Worm (Caenorhabditis elegans): ENCODE results near the gene W04B5.3.
"Not testable (repeated sequence)": the region's sequence is repeated elsewhere in the genome, so short reads cannot be mapped to it uniquely, and the experiment has no call there.

Gene W04B5.3

DNA sequence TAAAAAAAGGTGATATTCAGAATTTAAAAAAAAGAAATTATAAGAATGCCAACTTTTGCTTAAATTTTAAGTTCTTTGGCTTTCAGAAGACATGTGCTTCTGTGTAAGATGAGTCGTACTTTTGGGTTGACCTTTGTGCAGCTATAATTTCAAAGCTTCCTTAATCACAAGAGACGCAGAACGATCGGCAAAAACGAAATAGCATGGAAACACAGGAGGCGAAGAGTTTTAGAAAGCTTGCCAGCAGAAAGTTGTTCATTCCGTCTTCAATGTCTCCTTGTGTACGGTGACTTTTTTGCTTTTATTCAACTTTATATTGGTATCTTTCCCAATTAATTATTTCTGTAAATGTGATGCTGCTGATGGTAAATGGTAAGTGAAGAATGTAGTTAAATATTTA lies 14.6 kb downstream of the W04B5.3 start:
- TF ChIP-seq fos-1 (tag; optimal IDR thresholded peaks at IDR 0.05) (no peak), unc-55 (GFP tag; optimal IDR thresholded peaks at IDR 0.05) (peak; percentile 18), lsy-2 (tag; optimal IDR thresholded peaks at IDR 0.05) (peak in 1 of 2 experiments; percentile 6), nhr-10 (tag; optimal IDR thresholded peaks at IDR 0.05) (no peak)

DNA sequence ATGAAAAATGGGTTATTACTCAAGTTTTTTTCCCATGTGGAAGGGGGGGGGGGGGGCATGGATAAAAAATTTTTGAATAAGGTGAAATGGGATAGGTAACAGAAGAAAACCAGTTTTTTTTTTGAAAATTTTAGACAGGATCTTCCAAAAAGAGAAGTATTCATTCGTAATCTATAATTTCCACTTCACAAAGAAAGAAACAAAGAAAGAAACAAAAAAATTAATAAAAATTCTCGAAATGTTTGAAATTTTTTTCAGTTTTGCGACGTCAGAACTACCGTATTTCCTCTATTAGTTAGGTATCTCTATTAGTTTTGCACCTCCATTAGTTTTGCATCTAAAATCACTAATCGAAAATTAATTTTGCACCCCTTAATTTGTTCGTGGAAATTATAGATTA lies 17.1 kb downstream of the W04B5.3 start, which contains the start of gene W04B5.6:
W04B5.6 (minus strand) TSS at position 101 of the 400 bp plus-strand sequence.
- TF ChIP-seq sma-3 (GFP tag; optimal IDR thresholded peaks at IDR 0.05); ama-1 (optimal IDR thresholded peaks at IDR 0.05); lsy-2 (tag; optimal IDR thresholded peaks at IDR 0.05): not testable (repeated sequence)

DNA sequence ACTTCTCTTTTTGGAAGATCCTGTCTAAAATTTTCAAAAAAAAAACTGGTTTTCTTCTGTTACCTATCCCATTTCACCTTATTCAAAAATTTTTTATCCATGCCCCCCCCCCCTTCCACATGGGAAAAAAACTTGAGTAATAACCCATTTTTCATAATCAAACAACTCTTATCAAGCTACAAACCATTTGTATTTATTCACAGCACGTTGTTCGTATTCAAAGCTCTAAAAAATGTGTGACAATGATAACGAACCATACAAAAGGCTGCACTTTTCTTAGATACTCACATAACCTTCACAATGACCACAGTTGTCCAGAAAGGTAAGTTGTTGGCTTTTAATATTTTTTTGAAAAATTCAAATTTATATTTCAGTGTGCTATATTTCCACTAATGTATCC lies 17.5 kb downstream of the W04B5.3 start, which contains the start of gene E02H9.6:
E02H9.6 (plus strand) TSS at position 301 of the 400 bp plus-strand sequence.
- not testable (repeated sequence) for TF ChIP-seq nhr-21 (tag; optimal IDR thresholded peaks at IDR 0.05); nhr-77 (tag; optimal IDR thresholded peaks at IDR 0.05); blmp-1 (tag; optimal IDR thresholded peaks at IDR 0.05; ENCODE audit: insufficient read depth)

DNA sequence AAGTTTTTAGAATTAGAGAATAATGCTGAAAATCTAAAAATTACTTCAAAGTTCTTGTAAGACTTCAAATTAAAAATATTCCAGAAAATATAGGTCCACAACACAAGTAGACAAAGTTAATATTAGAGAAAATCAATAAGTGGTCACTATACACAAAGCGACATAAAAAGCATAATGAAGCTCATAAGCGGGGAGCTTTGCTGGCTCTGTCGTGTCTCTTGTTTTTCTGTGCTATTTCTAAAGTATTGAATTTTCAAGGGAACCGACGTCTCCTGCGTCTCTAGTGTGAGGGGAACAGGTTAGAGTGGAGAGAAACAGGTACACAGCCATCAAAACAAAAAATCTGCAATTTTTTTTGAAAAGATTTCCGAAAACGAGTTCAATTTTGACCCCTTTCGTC lies 20.2 kb downstream of the W04B5.3 start, which contains the start of gene E02H9.13:
E02H9.13 (minus strand) TSS at position 199 of the 400 bp plus-strand sequence.
- no peak for TF ChIP-seq nhr-77 (tag; optimal IDR thresholded peaks at IDR 0.05)
- no peak for TF ChIP-seq ZK546.5 (tag; optimal IDR thresholded peaks at IDR 0.05)
- TF ChIP-seq unc-55 (GFP tag; optimal IDR thresholded peaks at IDR 0.05): peak; percentile 81
- no peak for TF ChIP-seq peb-1 (tag; optimal IDR thresholded peaks at IDR 0.05)
- no peak for TF ChIP-seq nhr-237 (tag; optimal IDR thresholded peaks at IDR 0.05)
- TF ChIP-seq mbf-1 (tag; optimal IDR thresholded peaks at IDR 0.05): no peak
- TF ChIP-seq lin-39 (tag; optimal IDR thresholded peaks at IDR 0.05): no peak
- TF ChIP-seq C34F6.9 (tag; optimal IDR thresholded peaks at IDR 0.05): peak; percentile 16

DNA sequence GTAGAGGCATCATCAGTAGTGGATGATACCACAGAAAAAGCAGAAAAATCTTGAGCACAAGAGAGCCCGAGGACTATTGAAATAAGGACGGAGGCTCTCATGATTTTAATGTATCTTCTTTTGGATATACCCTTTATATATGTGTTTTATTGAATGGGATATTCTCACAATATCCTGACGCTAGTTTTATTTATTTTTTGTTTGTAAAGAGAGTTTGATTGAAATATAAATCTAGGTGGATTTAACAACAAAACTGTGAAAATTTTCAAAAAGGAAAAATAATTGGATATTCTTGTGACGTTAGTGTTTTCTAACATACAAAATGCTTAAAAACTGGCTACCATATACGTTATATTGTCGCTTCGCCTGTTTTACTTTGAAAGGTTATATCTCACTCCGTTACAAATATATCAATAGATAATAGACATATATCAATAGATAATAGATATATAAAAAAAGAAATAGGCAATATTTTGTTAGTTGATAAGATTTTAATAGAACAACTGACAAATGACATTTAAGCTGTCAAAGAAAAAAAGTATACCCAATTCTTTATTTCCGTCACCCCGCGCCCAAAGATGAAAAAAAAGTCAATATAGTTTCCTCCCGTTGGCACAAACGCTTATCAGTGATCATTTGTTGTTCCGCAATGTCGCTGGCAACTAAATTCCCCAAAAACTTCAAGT lies 27.4 kb downstream of the W04B5.3 start, which contains the start of the genes E02H9.7 and klo-2:
E02H9.7 (minus strand) TSS at position 101 of the 686 bp plus-strand sequence.
klo-2 (plus strand) TSS at position 636 of the 686 bp plus-strand sequence.
- TF ChIP-seq nhr-11 (tag; optimal IDR thresholded peaks at IDR 0.05): no peak
- TF ChIP-seq ztf-4 (tag; optimal IDR thresholded peaks at IDR 0.05): no peak
- TF ChIP-seq nhr-237 (tag; optimal IDR thresholded peaks at IDR 0.05): no peak
- no peak for TF ChIP-seq snpc-4 (tag; optimal IDR thresholded peaks at IDR 0.05)
- TF ChIP-seq dmd-4 (tag; optimal IDR thresholded peaks at IDR 0.05): no peak
- no peak for TF ChIP-seq Y55F3AM.14 (GFP tag; optimal IDR thresholded peaks at IDR 0.05)
- no peak for TF ChIP-seq nhr-129 (tag; optimal IDR thresholded peaks at IDR 0.05)
- TF ChIP-seq nhr-77 (tag; optimal IDR thresholded peaks at IDR 0.05): no peak
- no peak for TF ChIP-seq mab-5 (tag; optimal IDR thresholded peaks at IDR 0.05)
- TF ChIP-seq nhr-10 (tag; optimal IDR thresholded peaks at IDR 0.05): no peak
- TF ChIP-seq R02D3.7 (tag; optimal IDR thresholded peaks at IDR 0.05): no peak
- TF ChIP-seq alr-1 (tag; optimal IDR thresholded peaks at IDR 0.05): no peak
- no peak for TF ChIP-seq lin-39 (tag; optimal IDR thresholded peaks at IDR 0.05)
- TF ChIP-seq peb-1 (tag; optimal IDR thresholded peaks at IDR 0.05): no peak
- TF ChIP-seq sem-4 (tag; optimal IDR thresholded peaks at IDR 0.05): no peak
- no peak for TF ChIP-seq nhr-12 (tag; optimal IDR thresholded peaks at IDR 0.05)
- no peak for TF ChIP-seq ZK546.5 (tag; optimal IDR thresholded peaks at IDR 0.05)
- no peak for TF ChIP-seq mdl-1 (tag; optimal IDR thresholded peaks at IDR 0.05)
- TF ChIP-seq ztf-11 (tag; optimal IDR thresholded peaks at IDR 0.05): no peak
- no peak for TF ChIP-seq aly-2 (tag; optimal IDR thresholded peaks at IDR 0.05)

DNA sequence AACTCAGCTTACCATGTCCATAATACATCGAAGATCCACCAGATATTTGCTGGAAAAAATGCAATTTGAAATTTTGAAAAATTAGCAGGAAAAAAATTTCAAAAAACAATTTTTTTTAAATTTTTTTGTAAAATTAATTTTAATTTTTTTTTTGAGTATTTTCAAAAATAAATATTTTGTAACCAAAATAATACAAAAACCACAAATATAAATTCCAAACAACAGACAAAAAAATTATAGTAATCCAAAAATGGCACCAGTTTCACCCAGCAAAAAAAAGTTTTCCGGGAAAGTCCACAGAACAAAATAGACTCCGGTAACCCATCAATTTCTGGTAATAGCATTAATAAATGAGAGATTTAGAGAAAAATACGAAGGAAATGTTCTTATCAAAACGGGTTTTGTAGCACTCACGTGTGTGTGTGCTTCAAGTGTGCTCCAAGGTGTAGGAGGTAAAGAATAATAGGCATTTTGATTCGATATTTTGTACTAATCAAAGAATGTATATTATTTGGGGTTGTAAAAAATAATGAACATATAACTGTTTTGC lies 36.5 kb downstream of the W04B5.3 start, which contains the start of gene nhr-121:
nhr-121 (minus strand) TSS at position 51 of the 550 bp plus-strand sequence.
- TF ChIP-seq crh-2 (tag; optimal IDR thresholded peaks at IDR 0.05) (no peak), unc-62 (GFP tag; optimal IDR thresholded peaks at IDR 0.05) (no peak), lsy-2 (tag; optimal IDR thresholded peaks at IDR 0.05) (no peak), fos-1 (tag; optimal IDR thresholded peaks at IDR 0.05) (peak; percentile 44), nhr-23 (tag; optimal IDR thresholded peaks at IDR 0.05) (no peak)

Data from whole organism, L2 larva.